Fruit fly (Drosophila melanogaster) S2 (cell line): ENCODE data around the gene CG31463.
A peak's percentile ranks its signal among the peaks of the same experiment; 100 is the strongest.

Experiments
- CG8478 ChIP-seq: fragments of >200 bp; optimal IDR thresholded peaks from 2 replicates; lab custom pipeline; 2018
- CTCF ChIP-seq, 2 experiments: fragments of >200 bp; optimal IDR thresholded peaks; 2 replicates each; lab custom pipeline; 2018

Gene CG31463

dm6 chr3R:8292034-8292433 lies at the start of gene CG31463:
Gene CG31463, plus strand, starts transcription at chr3R:8292335.
- TF ChIP-seq CTCF (optimal IDR thresholded peaks at IDR 0.05; lab: Kevin White, UChicago): no peak
- TF ChIP-seq CG8478 (lab: Kevin White, UChicago): no peak

DNA sequence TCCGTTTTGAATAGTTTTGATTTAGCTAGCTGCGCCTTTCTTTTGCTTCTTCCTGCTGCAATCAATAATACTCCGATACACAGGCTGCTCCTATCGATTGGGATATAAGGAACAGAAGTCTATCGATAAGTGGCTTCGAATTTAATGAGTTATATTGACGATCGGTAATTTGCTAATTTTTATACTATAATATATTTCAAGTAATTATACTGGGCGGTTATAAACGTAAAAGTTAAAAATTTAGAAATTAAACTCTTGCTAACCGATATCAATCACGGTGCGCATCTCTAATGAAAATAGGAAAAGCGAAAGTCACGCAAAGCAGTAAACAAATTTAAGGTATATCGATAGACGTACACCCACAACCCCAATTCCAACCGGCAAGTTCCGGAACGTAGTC lies 48.4 kb upstream of the CG31463 start, which contains the start of the genes CG9636, CG18749 and CG33722:
TSS of gene CG9636 (minus strand) at position 73 of the 400 bp plus-strand sequence.
TSS of gene CG18749 (plus strand) at position 336 of the 400 bp plus-strand sequence.
TSS of gene CG33722 (plus strand) at position 336 of the 400 bp plus-strand sequence.
- no peak for TF ChIP-seq CTCF (optimal IDR thresholded peaks at IDR 0.05; lab: Kevin White, UChicago)
- TF ChIP-seq CG8478 (lab: Kevin White, UChicago): no peak

dm6 chr3R:8248138-8248537 lies 44.0 kb upstream of the CG31463 start, which contains the start of gene CG15864:
Gene CG15864, plus strand, starts transcription at chr3R:8248438.
- TF ChIP-seq CG8478 (lab: Kevin White, UChicago) (no peak), CTCF (optimal IDR thresholded peaks at IDR 0.05; lab: Kevin White, UChicago) (no peak)

- TF ChIP-seq CG8478 (lab: Kevin White, UChicago) (no peak), CTCF (optimal IDR thresholded peaks at IDR 0.05; lab: Kevin White, UChicago) (no peak)
Measured at dm6 chr3R:8250166-8250733, 41.9 kb upstream of the CG31463 start, which contains the start of gene mtg. Gene mtg, plus strand, starts transcription at chr3R:8250497.

DNA sequence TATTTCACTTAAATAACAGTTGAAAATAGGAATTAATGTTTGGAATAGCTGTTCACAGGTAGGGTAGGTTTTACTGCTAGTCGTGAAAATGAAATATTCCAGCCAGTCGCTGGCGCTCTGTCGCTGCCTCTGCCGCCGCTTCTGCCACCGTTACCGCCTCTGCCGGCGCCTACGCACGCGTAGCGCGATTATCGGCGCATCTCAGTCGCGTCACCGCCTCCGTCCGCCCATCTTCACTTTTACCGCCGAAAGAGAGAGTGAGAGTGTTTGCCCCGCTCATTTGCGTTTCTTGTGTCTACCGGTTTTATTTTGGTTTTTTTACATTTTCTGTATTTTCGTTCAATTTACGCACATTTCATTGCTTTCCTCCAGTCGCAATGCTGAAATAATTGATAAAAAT lies 40.6 kb upstream of the CG31463 start:
- no peak for TF ChIP-seq CG8478 (lab: Kevin White, UChicago)
- TF ChIP-seq CTCF (optimal IDR thresholded peaks at IDR 0.05; lab: Kevin White, UChicago): no peak

dm6 chr3R:8254347-8254746 lies 37.8 kb upstream of the CG31463 start:
- TF ChIP-seq CTCF (optimal IDR thresholded peaks at IDR 0.05; lab: Kevin White, UChicago) (no peak), CG8478 (lab: Kevin White, UChicago) (no peak)

- TF ChIP-seq CG8478 (lab: Kevin White, UChicago) (no peak), CTCF (optimal IDR thresholded peaks at IDR 0.05; lab: Kevin White, UChicago) (no peak)
Measured at dm6 chr3R:8256040-8256439, 36.1 kb upstream of the CG31463 start.

- TF ChIP-seq CTCF (optimal IDR thresholded peaks at IDR 0.05; lab: Kevin White, UChicago) (no peak), CG8478 (lab: Kevin White, UChicago) (no peak)
Measured at dm6 chr3R:8261634-8262033, 30.5 kb upstream of the CG31463 start.

DNA sequence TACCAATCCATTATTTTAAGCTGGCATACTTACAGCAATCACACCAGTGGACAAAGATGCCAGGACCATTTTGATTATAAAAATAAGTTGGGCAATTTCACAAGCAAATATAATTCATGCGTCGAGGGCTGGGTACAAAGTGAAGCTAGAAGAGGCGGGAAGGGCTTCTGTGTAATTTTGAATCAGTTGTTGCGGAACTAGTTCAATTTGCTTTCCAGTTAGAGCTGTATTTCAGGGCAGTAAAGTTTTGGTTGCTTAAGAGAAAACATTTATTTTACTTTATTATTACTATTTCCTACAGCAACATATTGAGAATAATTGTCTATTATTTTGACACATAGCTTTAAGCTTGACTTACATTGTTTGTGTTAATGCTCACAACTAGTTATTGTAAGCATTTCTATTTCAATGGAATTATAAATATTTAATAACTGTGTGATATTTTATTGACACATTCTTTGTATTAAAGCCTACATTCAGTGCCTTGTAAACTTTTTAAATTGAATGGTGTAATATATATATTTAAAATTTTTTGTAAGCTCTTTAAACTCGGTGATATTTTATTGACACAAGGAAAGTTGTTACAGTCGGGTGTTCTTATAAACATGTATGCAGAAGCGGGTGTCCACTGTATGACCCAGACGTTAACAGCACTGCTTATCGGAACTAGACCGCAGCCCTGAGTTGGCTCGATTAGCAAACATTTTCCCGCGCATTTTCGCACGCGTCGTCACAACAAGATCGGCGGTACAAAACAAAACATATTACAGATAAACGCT lies 27.6 kb upstream of the CG31463 start, which contains the start of the genes RPA1 and Mcm2:
TSS of gene RPA1 (minus strand) at position 150 of the 779 bp plus-strand sequence.
TSS of gene Mcm2 (plus strand) at position 669 of the 779 bp plus-strand sequence.
- TF ChIP-seq CTCF (optimal IDR thresholded peaks at IDR 0.05; lab: Kevin White, UChicago) (peak in 1 of 2 experiments; percentile 22), CG8478 (lab: Kevin White, UChicago) (no peak)

DNA sequence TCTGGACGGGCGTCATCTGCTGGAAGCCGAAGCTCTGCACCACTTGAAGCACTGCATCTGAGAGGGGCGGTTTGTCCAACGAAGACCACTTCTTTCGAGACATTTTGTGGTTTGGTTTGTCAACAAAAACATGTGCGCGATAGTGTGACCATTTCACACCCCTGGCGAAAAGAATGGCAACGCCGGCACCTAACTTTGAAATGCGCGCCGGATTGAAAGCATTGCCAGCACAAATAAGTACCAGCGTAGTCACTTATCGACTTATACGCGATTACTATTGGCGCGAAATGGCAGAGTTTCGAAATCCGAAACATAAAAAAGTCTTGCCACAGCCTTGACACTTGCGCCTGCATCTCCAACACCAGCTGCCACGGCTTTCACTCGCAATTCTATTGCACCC lies 22.4 kb upstream of the CG31463 start, which contains the start of gene CG9630:
TSS of gene CG9630 (minus strand) at position 157 of the 400 bp plus-strand sequence.
- peak; percentile 38 to 55 for TF ChIP-seq CTCF (optimal IDR thresholded peaks at IDR 0.05; lab: Kevin White, UChicago)
- TF ChIP-seq CG8478 (lab: Kevin White, UChicago): no peak

dm6 chr3R:8272573-8273165 lies 19.5 kb upstream of the CG31463 start:
- TF ChIP-seq CG8478 (lab: Kevin White, UChicago): no peak
- TF ChIP-seq CTCF (optimal IDR thresholded peaks at IDR 0.05; lab: Kevin White, UChicago): no peak

- TF ChIP-seq CTCF (optimal IDR thresholded peaks at IDR 0.05; lab: Kevin White, UChicago): no peak
- TF ChIP-seq CG8478 (lab: Kevin White, UChicago): no peak
Measured at dm6 chr3R:8275031-8275430, 17.1 kb upstream of the CG31463 start.

- TF ChIP-seq CG8478 (lab: Kevin White, UChicago) (no peak), CTCF (optimal IDR thresholded peaks at IDR 0.05; lab: Kevin White, UChicago) (no peak)
Measured at dm6 chr3R:8277494-8278293, 14.4 kb upstream of the CG31463 start, which contains the start of gene ato. Gene ato, plus strand, starts transcription at chr3R:8278052.

dm6 chr3R:8279970-8280369 lies 12.2 kb upstream of the CG31463 start:
- TF ChIP-seq CG8478 (lab: Kevin White, UChicago) (no peak), CTCF (optimal IDR thresholded peaks at IDR 0.05; lab: Kevin White, UChicago) (no peak)
